Fruit fly (Drosophila melanogaster) whole organism: ENCODE measurements around the gene dyw.

Experiments used
- CG8478 ChIP-seq: fragments of >200 bp; optimal IDR thresholded peaks from 2 replicates; lab custom pipeline; 2018; ENCODE audit warnings: inconsistent platforms
- Dll ChIP-seq: fragments of >200 bp; optimal IDR thresholded peaks from 2 replicates; lab custom pipeline; 2017
- EcR ChIP-seq, 2 experiments: fragments of >200 bp; optimal IDR thresholded peaks; 2 replicates each; lab custom pipeline; 2017; ENCODE audit warnings: missing biosample characterization in 2 of 2, missing genetic modification characterization in 2 of 2, missing genetic modification reagents in 2 of 2
- pan ChIP-seq: fragments of >200 bp; optimal IDR thresholded peaks from 2 replicates; lab custom pipeline; 2017
- usp ChIP-seq: fragments of >200 bp; optimal IDR thresholded peaks from 2 replicates; lab custom pipeline; 2017; ENCODE audit warnings: missing biosample characterization, missing genetic modification characterization, mixed read lengths

dm6 chrX:2647472-2647883 is 46.2 kb downstream of the dyw start:
- TF ChIP-seq Dll (lab: Kevin White, UChicago), result peak; percentile 37
- TF ChIP-seq EcR (GFP tag; optimal IDR thresholded peaks at IDR 0.05; lab: Kevin White, UChicago), result no peak
- TF ChIP-seq pan (lab: Kevin White, UChicago), result no peak
- no peak for TF ChIP-seq CG8478 (lab: Kevin White, UChicago)
- TF ChIP-seq usp, result no peak
